Worm (Caenorhabditis elegans): ENCODE results near the gene R03H10.6.

Gene R03H10.6

DNA sequence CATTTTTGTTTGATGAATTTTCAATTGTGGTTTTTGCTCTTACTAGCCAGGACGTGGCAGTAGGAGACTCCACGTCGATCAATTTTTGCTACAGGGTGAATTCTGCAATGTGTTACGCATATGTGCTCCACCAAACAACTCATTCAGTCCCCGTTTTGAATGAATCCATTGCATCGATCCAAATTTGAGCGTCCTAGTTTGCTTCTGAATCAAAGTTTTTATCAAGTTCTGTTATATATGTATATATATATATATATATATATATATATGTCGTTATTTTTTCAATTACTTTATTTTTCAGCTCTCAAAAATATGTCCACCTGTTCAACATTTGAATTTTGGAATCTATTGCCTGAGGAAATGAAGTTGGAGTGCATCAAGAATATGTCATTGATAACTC lies 37.8 kb upstream of the R03H10.6 start, which contains the start of gene F31D5.7:
TSS of gene F31D5.7 (plus strand) at position 301 of the 400 bp plus-strand sequence.
- TF ChIP-seq mep-1 (tag; optimal IDR thresholded peaks at IDR 0.05) (no peak), elt-1 (tag; optimal IDR thresholded peaks at IDR 0.05; ENCODE audit: borderline replicate concordance, insufficient read depth) (no peak), ceh-83 (GFP tag; optimal IDR thresholded peaks at IDR 0.05) (no peak), lin-13 (tag; optimal IDR thresholded peaks at IDR 0.05) (no peak), tbx-8 (GFP tag; optimal IDR thresholded peaks at IDR 0.05) (no peak), hlh-1 (tag; optimal IDR thresholded peaks at IDR 0.05) (no peak), unc-120 (tag; optimal IDR thresholded peaks at IDR 0.05; ENCODE audit: poor library complexity, severe bottlenecking) (no peak), snpc-4 (tag; optimal IDR thresholded peaks at IDR 0.05) (no peak), sem-2 (GFP tag; optimal IDR thresholded peaks at IDR 0.05) (no peak), unc-62 (GFP tag; optimal IDR thresholded peaks at IDR 0.05) (no peak)

DNA sequence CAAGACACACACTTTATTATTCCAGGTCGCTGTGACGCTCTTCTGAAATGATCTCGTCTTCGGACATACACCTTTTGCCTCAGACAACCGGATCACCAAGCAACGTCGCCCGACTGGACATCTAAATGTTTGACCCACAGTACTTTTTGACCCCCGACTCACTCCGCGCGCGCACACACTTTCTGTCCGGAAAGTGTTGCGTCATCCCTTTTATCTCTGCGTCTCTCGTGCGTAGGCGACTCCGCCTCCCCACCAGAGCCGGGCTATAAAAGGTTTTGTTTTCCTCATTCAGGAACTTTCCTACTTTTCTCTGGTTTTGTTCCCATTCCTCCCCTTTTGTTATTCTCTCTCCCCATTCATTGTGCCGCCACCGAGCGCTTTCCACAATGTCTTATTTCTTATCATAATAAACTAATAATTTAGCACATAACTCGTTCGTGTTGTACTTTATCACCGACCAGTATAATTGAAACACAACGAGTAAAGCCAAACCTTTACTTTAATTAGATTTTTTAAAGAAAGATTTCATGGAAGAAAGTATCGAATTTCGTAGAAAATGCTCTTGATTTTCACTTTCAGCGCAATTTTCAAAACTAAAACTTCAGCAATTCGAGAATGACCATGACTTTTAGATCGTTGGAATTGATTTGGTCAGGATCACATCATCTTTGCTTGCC lies 35.9 kb upstream of the R03H10.6 start, which contains the start of gene F31D5.6:
TSS of gene F31D5.6 (plus strand) at position 627 of the 677 bp plus-strand sequence.
- no peak for TF ChIP-seq elt-3 (tag; optimal IDR thresholded peaks at IDR 0.05)
- peak; percentile 52 for TF ChIP-seq zip-8 (tag; optimal IDR thresholded peaks at IDR 0.05)

DNA sequence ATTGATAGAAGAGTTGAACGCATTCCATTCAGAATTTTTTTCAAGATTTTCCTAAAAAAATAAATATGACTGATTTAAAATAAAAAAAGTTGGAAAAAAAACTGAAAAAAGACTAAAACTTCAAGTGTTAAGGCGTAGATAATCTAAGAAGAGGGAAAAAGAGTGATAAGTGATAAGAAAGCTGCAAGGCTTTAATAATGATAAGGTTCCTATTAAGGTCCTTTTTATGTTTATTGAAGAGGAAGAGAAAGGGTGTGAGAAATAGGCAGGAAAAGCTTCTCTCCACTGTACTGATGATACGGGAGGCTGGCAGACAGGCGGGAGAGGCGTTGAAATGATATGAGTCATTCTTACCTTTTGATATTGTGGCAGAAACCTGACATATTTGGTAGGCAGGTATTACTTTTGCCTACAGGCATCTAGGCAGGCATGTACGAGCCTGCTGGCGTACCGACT lies 30.5 kb upstream of the R03H10.6 start, which contains the start of gene mth-1:
TSS of gene mth-1 (minus strand) at position 51 of the 456 bp plus-strand sequence.
- TF ChIP-seq snpc-4 (tag; optimal IDR thresholded peaks at IDR 0.05) (no peak), lin-13 (tag; optimal IDR thresholded peaks at IDR 0.05) (no peak), mep-1 (tag; optimal IDR thresholded peaks at IDR 0.05) (no peak), M03D4.4 (tag; optimal IDR thresholded peaks at IDR 0.05) (no peak), nhr-28 (tag; optimal IDR thresholded peaks at IDR 0.05) (no peak), elt-3 (tag; optimal IDR thresholded peaks at IDR 0.05) (no peak), unc-62 (GFP tag; optimal IDR thresholded peaks at IDR 0.05) (no peak), mab-5 (tag; optimal IDR thresholded peaks at IDR 0.05) (no peak), ceh-39 (tag; optimal IDR thresholded peaks at IDR 0.05) (no peak), ceh-83 (GFP tag; optimal IDR thresholded peaks at IDR 0.05) (no peak), unc-39 (tag; optimal IDR thresholded peaks at IDR 0.05) (no peak), mls-2 (tag; optimal IDR thresholded peaks at IDR 0.05) (no peak), nhr-2 (tag; optimal IDR thresholded peaks at IDR 0.05) (no peak), pha-4 (tag; optimal IDR thresholded peaks at IDR 0.05) (no peak), nhr-76 (tag; optimal IDR thresholded peaks at IDR 0.05) (no peak), ztf-11 (tag; optimal IDR thresholded peaks at IDR 0.05) (no peak), drap-1 (GFP tag; optimal IDR thresholded peaks at IDR 0.05) (no peak), bed-3 (GFP tag; optimal IDR thresholded peaks at IDR 0.05) (no peak), nhr-12 (tag; optimal IDR thresholded peaks at IDR 0.05) (no peak)

DNA sequence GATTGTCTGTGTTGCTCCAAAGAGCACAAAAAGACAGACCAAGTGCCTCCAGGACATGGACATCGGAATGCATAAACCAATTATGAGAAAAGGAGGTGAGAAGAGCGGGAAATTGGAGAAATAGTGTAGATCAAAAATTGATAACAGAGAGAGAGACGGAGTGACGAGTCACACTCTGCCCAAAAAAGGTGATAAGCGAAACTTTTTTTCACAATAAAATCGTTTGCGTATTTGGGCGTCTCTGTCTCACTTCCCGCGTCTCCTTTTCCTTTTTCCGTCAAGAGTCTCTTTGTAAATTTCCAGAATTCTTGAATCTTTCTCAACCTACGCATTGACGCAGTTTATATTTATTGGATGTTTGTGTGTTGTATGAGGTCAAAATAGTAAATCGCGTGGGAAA lies 20.8 kb upstream of the R03H10.6 start, which contains the start of gene mth-2:
TSS of gene mth-2 (minus strand) at position 188 of the 400 bp plus-strand sequence.
- no peak for TF ChIP-seq lsy-2 (tag; optimal IDR thresholded peaks at IDR 0.05)
- TF ChIP-seq drap-1 (GFP tag; optimal IDR thresholded peaks at IDR 0.05), result no peak
- no peak for TF ChIP-seq nhr-28 (tag; optimal IDR thresholded peaks at IDR 0.05)
- no peak for TF ChIP-seq sem-2 (GFP tag; optimal IDR thresholded peaks at IDR 0.05)
- no peak for TF ChIP-seq ztf-11 (tag; optimal IDR thresholded peaks at IDR 0.05)
- TF ChIP-seq ceh-43 (GFP tag; optimal IDR thresholded peaks at IDR 0.05), result no peak
- no peak for TF ChIP-seq nhr-237 (tag; optimal IDR thresholded peaks at IDR 0.05)
- TF ChIP-seq M03D4.4 (tag; optimal IDR thresholded peaks at IDR 0.05), result no peak
- no peak for TF ChIP-seq unc-120 (tag; optimal IDR thresholded peaks at IDR 0.05; ENCODE audit: poor library complexity, severe bottlenecking)
- TF ChIP-seq lin-32 (GFP tag; optimal IDR thresholded peaks at IDR 0.05), result no peak
- no peak for TF ChIP-seq nhr-12 (tag; optimal IDR thresholded peaks at IDR 0.05)
- no peak for TF ChIP-seq ham-2 (GFP tag; optimal IDR thresholded peaks at IDR 0.05)
- TF ChIP-seq elt-1 (tag; optimal IDR thresholded peaks at IDR 0.05; ENCODE audit: borderline replicate concordance, insufficient read depth), result no peak
- no peak for TF ChIP-seq mep-1 (tag; optimal IDR thresholded peaks at IDR 0.05)
- TF ChIP-seq mab-5 (tag; optimal IDR thresholded peaks at IDR 0.05), result no peak
- no peak for TF ChIP-seq zip-8 (tag; optimal IDR thresholded peaks at IDR 0.05)
- no peak for TF ChIP-seq lin-13 (tag; optimal IDR thresholded peaks at IDR 0.05)
- no peak for TF ChIP-seq unc-39 (tag; optimal IDR thresholded peaks at IDR 0.05)

DNA sequence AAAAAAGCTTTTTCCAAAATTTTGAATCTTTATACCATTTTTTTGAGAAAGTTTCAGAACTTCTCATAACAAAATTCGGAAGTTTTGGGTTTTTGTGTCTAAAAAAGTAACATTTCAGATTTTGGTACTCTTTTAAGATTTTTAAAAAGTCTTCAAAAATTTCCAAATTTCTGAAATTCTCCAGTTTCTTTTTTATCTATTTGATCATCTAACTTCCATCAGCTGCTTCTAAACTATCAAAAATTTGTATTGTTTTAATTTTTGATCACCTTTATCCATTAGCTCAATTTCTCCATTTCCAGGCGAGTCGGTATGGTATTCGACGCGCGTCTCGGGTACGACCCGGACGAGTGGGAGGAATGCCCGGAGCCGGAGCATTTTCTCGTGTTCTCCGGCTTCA lies 13.1 kb upstream of the R03H10.6 start, which contains the start of gene cpna-1:
TSS of gene cpna-1 (plus strand) at position 301 of the 400 bp plus-strand sequence.
- TF ChIP-seq sptf-1 (tag; optimal IDR thresholded peaks at IDR 0.05) (no peak), zip-8 (tag; optimal IDR thresholded peaks at IDR 0.05) (no peak), unc-120 (tag; optimal IDR thresholded peaks at IDR 0.05; ENCODE audit: poor library complexity, severe bottlenecking) (no peak), nhr-12 (tag; optimal IDR thresholded peaks at IDR 0.05) (no peak), flh-1 (GFP tag; optimal IDR thresholded peaks at IDR 0.05) (no peak), unc-39 (tag; optimal IDR thresholded peaks at IDR 0.05) (no peak), unc-62 (GFP tag; optimal IDR thresholded peaks at IDR 0.05) (no peak), mep-1 (tag; optimal IDR thresholded peaks at IDR 0.05) (no peak), ceh-39 (tag; optimal IDR thresholded peaks at IDR 0.05) (no peak), mab-5 (tag; optimal IDR thresholded peaks at IDR 0.05) (no peak), lin-32 (GFP tag; optimal IDR thresholded peaks at IDR 0.05) (no peak), mls-2 (tag; optimal IDR thresholded peaks at IDR 0.05) (no peak), blmp-1 (tag; optimal IDR thresholded peaks at IDR 0.05) (no peak), ceh-43 (GFP tag; optimal IDR thresholded peaks at IDR 0.05) (no peak), ham-2 (GFP tag; optimal IDR thresholded peaks at IDR 0.05) (no peak), tbx-8 (GFP tag; optimal IDR thresholded peaks at IDR 0.05) (no peak), snpc-4 (tag; optimal IDR thresholded peaks at IDR 0.05) (no peak)

Data from whole organism, mixed stage, embryonic.